Worm (Caenorhabditis elegans) whole organism, L3 larva: ENCODE measurements around the gene Y51H4A.941.

Experiments
- R02D3.7 ChIP-seq: fragments of 150-350 bp; optimal IDR thresholded peaks from 2 replicates; lab custom pipeline; 2014; ENCODE audit warnings: missing biosample characterization, missing genetic modification characterization
- ZK546.5 ChIP-seq: sonication (generic microtip); optimal IDR thresholded peaks from 2 replicates; lab custom pipeline; 2017; ENCODE audit warnings: missing biosample characterization, missing genetic modification characterization
- aly-2 ChIP-seq: fragments of 150-350 bp; optimal IDR thresholded peaks from 2 replicates; lab custom pipeline; 2014; ENCODE audit warnings: missing biosample characterization, missing genetic modification characterization
- ama-1 ChIP-seq: fragments of 150-350 bp; optimal IDR thresholded peaks from 2 replicates; lab custom pipeline; 2018
- ceh-16 ChIP-seq: sonication (generic microtip); optimal IDR thresholded peaks from 2 replicates; lab custom pipeline; 2017; ENCODE audit warnings: missing biosample characterization, missing genetic modification characterization
- ceh-28 ChIP-seq: fragments of 150-350 bp; optimal IDR thresholded peaks from 2 replicates; lab custom pipeline; 2014; ENCODE audit warnings: missing biosample characterization, missing genetic modification reagents, missing genetic modification characterization
- ceh-82 ChIP-seq: fragments of 150-350 bp; optimal IDR thresholded peaks from 2 replicates; lab custom pipeline; 2014; ENCODE audit warnings: missing biosample characterization, missing genetic modification characterization
- ceh-9 ChIP-seq: sonication (generic microtip); optimal IDR thresholded peaks from 2 replicates; lab custom pipeline; 2018; ENCODE audit warnings: missing biosample characterization, missing genetic modification characterization
- daf-12 ChIP-seq: fragments of 150-350 bp; optimal IDR thresholded peaks from 2 replicates; lab custom pipeline; 2014; ENCODE audit warnings: missing biosample characterization, missing genetic modification reagents, missing genetic modification characterization
- egl-27 ChIP-seq: sonication (generic microtip); optimal IDR thresholded peaks from 4 replicates; lab custom pipeline; 2017; ENCODE audit warnings: missing biosample characterization, missing genetic modification reagents, missing genetic modification characterization
- egl-5 ChIP-seq: fragments of 150-350 bp; optimal IDR thresholded peaks from 2 replicates; lab custom pipeline; 2017; ENCODE audit warnings: missing biosample characterization, missing genetic modification reagents, missing genetic modification characterization, inconsistent platforms
- elt-1 ChIP-seq: fragments of 150-350 bp; optimal IDR thresholded peaks from 2 replicates; lab custom pipeline; 2014; ENCODE audit warnings: missing biosample characterization, missing genetic modification characterization
- elt-2 ChIP-seq: sonication (generic microtip); optimal IDR thresholded peaks from 2 replicates; lab custom pipeline; 2016; ENCODE audit warnings: missing genetic modification reagents, mild to moderate bottlenecking, missing genetic modification characterization, missing compliant biosample characterization
- elt-3 ChIP-seq, 3 experiments: fragments of 150-350 bp in 1 of 3; sonication (generic microtip) in 2 of 3; optimal IDR thresholded peaks; 2 replicates in 2 of 3; 4 replicates in 1 of 3; lab custom pipeline; 2014 to 2017; ENCODE audit warnings: missing biosample characterization in 3 of 3, missing genetic modification characterization in 3 of 3
- eor-1 ChIP-seq, 2 experiments: fragments of 150-350 bp; optimal IDR thresholded peaks; 2 replicates each; lab custom pipeline; 2014 to 2018; ENCODE audit warnings: missing biosample characterization in 2 of 2, missing genetic modification characterization in 2 of 2
- fkh-10 ChIP-seq: sonication (generic microtip); optimal IDR thresholded peaks from 2 replicates; lab custom pipeline; 2017; ENCODE audit warnings: missing biosample characterization, missing genetic modification reagents, missing genetic modification characterization
- fkh-2 ChIP-seq: fragments of 150-350 bp; optimal IDR thresholded peaks from 2 replicates; lab custom pipeline; 2014; ENCODE audit warnings: missing biosample characterization, missing genetic modification reagents, missing genetic modification characterization
- hmg-11 ChIP-seq: sonication (generic microtip); optimal IDR thresholded peaks from 2 replicates; lab custom pipeline; 2016; ENCODE audit warnings: missing genetic modification characterization, missing compliant biosample characterization
- lin-15B ChIP-seq: fragments of 150-350 bp; optimal IDR thresholded peaks from 2 replicates; lab custom pipeline; 2014; ENCODE audit warnings: missing biosample characterization, missing genetic modification characterization
- lin-39 ChIP-seq: fragments of 150-350 bp; optimal IDR thresholded peaks from 2 replicates; lab custom pipeline; 2018; ENCODE audit warnings: missing biosample characterization, missing genetic modification reagents, missing genetic modification characterization
- lsy-12 ChIP-seq: sonication (generic microtip); optimal IDR thresholded peaks from 2 replicates; lab custom pipeline; 2016; ENCODE audit warnings: mild to moderate bottlenecking, missing genetic modification characterization, missing compliant biosample characterization
- mdl-1 ChIP-seq: fragments of 150-350 bp; optimal IDR thresholded peaks from 2 replicates; lab custom pipeline; 2014; ENCODE audit warnings: missing biosample characterization, missing genetic modification characterization
- mml-1 ChIP-seq: fragments of 150-350 bp; sonication (generic microtip); optimal IDR thresholded peaks from 3 replicates; lab custom pipeline; 2014; ENCODE audit warnings: missing biosample characterization, missing genetic modification characterization
- nhr-12 ChIP-seq: fragments of 150-350 bp; optimal IDR thresholded peaks from 2 replicates; lab custom pipeline; 2014; ENCODE audit warnings: missing biosample characterization, missing genetic modification characterization
- nhr-23 ChIP-seq: fragments of 150-350 bp; optimal IDR thresholded peaks from 2 replicates; lab custom pipeline; 2014; ENCODE audit warnings: missing biosample characterization, missing genetic modification reagents, missing genetic modification characterization
- nhr-237 ChIP-seq: fragments of 150-350 bp; optimal IDR thresholded peaks from 2 replicates; lab custom pipeline; 2014; ENCODE audit warnings: missing biosample characterization, missing genetic modification characterization
- nhr-25 ChIP-seq: sonication (generic microtip); optimal IDR thresholded peaks from 2 replicates; lab custom pipeline; 2017; ENCODE audit warnings: missing biosample characterization, missing genetic modification characterization
- nhr-28 ChIP-seq: fragments of 150-350 bp; optimal IDR thresholded peaks from 2 replicates; lab custom pipeline; 2014; ENCODE audit warnings: missing biosample characterization, missing genetic modification characterization
- nhr-43 ChIP-seq: sonication (generic microtip); optimal IDR thresholded peaks from 2 replicates; lab custom pipeline; 2016; ENCODE audit warnings: mild to moderate bottlenecking, missing genetic modification characterization, missing compliant biosample characterization; ENCODE audit not compliant: poor library complexity, severe bottlenecking
- nhr-67 ChIP-seq: fragments of 150-350 bp; optimal IDR thresholded peaks from 2 replicates; lab custom pipeline; 2014; ENCODE audit warnings: missing biosample characterization, missing genetic modification characterization
- nhr-76 ChIP-seq: fragments of 150-350 bp; sonication (generic microtip); optimal IDR thresholded peaks from 5 replicates; lab custom pipeline; 2014; ENCODE audit warnings: missing biosample characterization, missing genetic modification characterization
- nhr-77 ChIP-seq: fragments of 150-350 bp; optimal IDR thresholded peaks from 2 replicates; lab custom pipeline; 2014; ENCODE audit warnings: missing biosample characterization, missing genetic modification characterization
- pha-4 ChIP-seq: fragments of 150-350 bp; optimal IDR thresholded peaks from 2 replicates; lab custom pipeline; 2014; ENCODE audit warnings: missing biosample characterization, missing genetic modification reagents, missing genetic modification characterization
- pqm-1 ChIP-seq: fragments of 150-350 bp; optimal IDR thresholded peaks from 2 replicates; lab custom pipeline; 2017; ENCODE audit warnings: missing biosample characterization, missing genetic modification characterization, inconsistent platforms
- sea-2 ChIP-seq: fragments of 150-350 bp; sonication (generic microtip); optimal IDR thresholded peaks from 4 replicates; lab custom pipeline; 2014; ENCODE audit warnings: missing biosample characterization, missing genetic modification reagents, missing genetic modification characterization
- skn-1 ChIP-seq: fragments of 150-350 bp; optimal IDR thresholded peaks from 2 replicates; lab custom pipeline; 2014; ENCODE audit warnings: missing biosample characterization, missing genetic modification characterization
- snpc-4 ChIP-seq: fragments of 150-350 bp; optimal IDR thresholded peaks from 2 replicates; lab custom pipeline; 2014; ENCODE audit warnings: missing biosample characterization, missing genetic modification characterization
- tbx-2 ChIP-seq: sonication (generic microtip); optimal IDR thresholded peaks from 2 replicates; lab custom pipeline; 2016; ENCODE audit warnings: mild to moderate bottlenecking, missing genetic modification characterization, missing compliant biosample characterization
- unc-39 ChIP-seq: sonication (generic microtip); optimal IDR thresholded peaks from 4 replicates; lab custom pipeline; 2017; ENCODE audit warnings: missing biosample characterization, missing genetic modification characterization
- zag-1 ChIP-seq: fragments of 150-350 bp; optimal IDR thresholded peaks from 2 replicates; lab custom pipeline; 2014; ENCODE audit warnings: missing biosample characterization, missing genetic modification characterization
- ztf-11 ChIP-seq: fragments of 150-350 bp; optimal IDR thresholded peaks from 2 replicates; lab custom pipeline; 2014; ENCODE audit warnings: missing biosample characterization, missing genetic modification characterization
- ztf-4 ChIP-seq: fragments of 150-350 bp; optimal IDR thresholded peaks from 2 replicates; lab custom pipeline; 2014; ENCODE audit warnings: missing biosample characterization, missing genetic modification characterization

Gene Y51H4A.941

ce11 chrIV:16720412-16720811, 25.9 kb upstream of the Y51H4A.941 start, which contains the start of gene Y51H4A.22:
Gene Y51H4A.22, plus strand, starts transcription at chrIV:16720712.
- TF ChIP-seq fkh-10 (GFP tag; lab: Kevin White, UChicago) (no peak), ceh-9 (no peak), R02D3.7 (tag; lab: Kevin White, UChicago) (no peak), zag-1 (tag; lab: Kevin White, UChicago) (no peak), skn-1 (tag; lab: Kevin White, UChicago) (no peak), tbx-2 (tag; lab: Kevin White, UChicago) (no peak), ztf-11 (tag; lab: Kevin White, UChicago) (no peak), nhr-23 (tag; lab: Kevin White, UChicago) (no peak), pha-4 (tag; lab: Kevin White, UChicago) (no peak), eor-1 (tag; optimal IDR thresholded peaks at IDR 0.05; lab: Kevin White, UChicago) (no peak)
- TF ChIP-seq, all 47 proteins: peak for 0

- TF ChIP-seq pqm-1 (no peak), skn-1 (tag; lab: Kevin White, UChicago) (no peak), eor-1 (tag; optimal IDR thresholded peaks at IDR 0.05; lab: Kevin White, UChicago) (no peak), unc-39 (no peak), ZK546.5 (tag; lab: Kevin White, UChicago) (no peak), nhr-237 (no peak), nhr-76 (tag; lab: Kevin White, UChicago) (no peak), R02D3.7 (tag; lab: Kevin White, UChicago) (no peak), nhr-12 (tag; lab: Kevin White, UChicago) (no peak), ceh-82 (no peak), ceh-28 (tag; lab: Kevin White, UChicago) (no peak), daf-12 (tag; lab: Kevin White, UChicago) (no peak), lin-39 (tag; lab: Kevin White, UChicago) (no peak), nhr-43 (tag; lab: Kevin White, UChicago) (no peak), zag-1 (tag; lab: Kevin White, UChicago) (no peak)
- TF ChIP-seq, all 47 proteins: peak for 0
These were observed 24.2 kb upstream of the Y51H4A.941 start for ce11 chrIV:16718651-16719050.

- TF ChIP-seq zag-1 (tag; lab: Kevin White, UChicago): no peak
- no peak for TF ChIP-seq ceh-16 (tag; lab: Kevin White, UChicago)
- TF ChIP-seq nhr-23 (tag; lab: Kevin White, UChicago): no peak
- TF ChIP-seq nhr-25: no peak
- no peak for TF ChIP-seq nhr-77 (tag; lab: Kevin White, UChicago)
- no peak for TF ChIP-seq eor-1 (tag; optimal IDR thresholded peaks at IDR 0.05; lab: Kevin White, UChicago)
- no peak for TF ChIP-seq elt-3 (tag; optimal IDR thresholded peaks at IDR 0.05; lab: Kevin White, UChicago)
- TF ChIP-seq mdl-1 (tag; lab: Kevin White, UChicago): no peak
- TF ChIP-seq nhr-28 (tag; lab: Kevin White, UChicago): no peak
These were observed 15.8 kb upstream of the Y51H4A.941 start for ce11 chrIV:16710312-16710711.

ce11 chrIV:16709713-16710112, 15.2 kb upstream of the Y51H4A.941 start:
- no peak for TF ChIP-seq elt-3 (tag; optimal IDR thresholded peaks at IDR 0.05; lab: Kevin White, UChicago)
- no peak for TF ChIP-seq nhr-237
- TF ChIP-seq egl-27 (tag; lab: Kevin White, UChicago): no peak
- no peak for TF ChIP-seq ceh-82
- TF ChIP-seq lin-39 (tag; lab: Kevin White, UChicago): no peak
- TF ChIP-seq fkh-2 (tag; lab: Kevin White, UChicago): no peak
- TF ChIP-seq nhr-25: no peak
- no peak for TF ChIP-seq nhr-12 (tag; lab: Kevin White, UChicago)
- no peak for TF ChIP-seq ceh-16 (tag; lab: Kevin White, UChicago)
- TF ChIP-seq tbx-2 (tag; lab: Kevin White, UChicago): no peak
- no peak for TF ChIP-seq nhr-77 (tag; lab: Kevin White, UChicago)
- no peak for TF ChIP-seq mml-1
- no peak for TF ChIP-seq nhr-76 (tag; lab: Kevin White, UChicago)
- no peak for TF ChIP-seq skn-1 (tag; lab: Kevin White, UChicago)
- TF ChIP-seq ama-1 (lab: Kevin White, UChicago): no peak
- no peak for TF ChIP-seq daf-12 (tag; lab: Kevin White, UChicago)
- TF ChIP-seq nhr-23 (tag; lab: Kevin White, UChicago): no peak
- no peak for TF ChIP-seq ceh-28 (tag; lab: Kevin White, UChicago)
- no peak for TF ChIP-seq eor-1 (tag; optimal IDR thresholded peaks at IDR 0.05; lab: Kevin White, UChicago)

- no peak for TF ChIP-seq lin-39 (tag; lab: Kevin White, UChicago)
- no peak for TF ChIP-seq egl-5 (tag; lab: Kevin White, UChicago)
- no peak for TF ChIP-seq snpc-4 (tag; lab: Kevin White, UChicago)
- no peak for TF ChIP-seq elt-2 (tag; lab: Kevin White, UChicago)
- no peak for TF ChIP-seq fkh-2 (tag; lab: Kevin White, UChicago)
- TF ChIP-seq lin-15B (tag; lab: Kevin White, UChicago): no peak
- no peak for TF ChIP-seq nhr-67
- TF ChIP-seq eor-1 (tag; optimal IDR thresholded peaks at IDR 0.05; lab: Kevin White, UChicago): no peak
- no peak for TF ChIP-seq egl-27 (tag; lab: Kevin White, UChicago)
- no peak for TF ChIP-seq elt-1 (tag; lab: Kevin White, UChicago)
- TF ChIP-seq ceh-9: no peak
- TF ChIP-seq lsy-12 (tag; lab: Kevin White, UChicago): no peak
- no peak for TF ChIP-seq zag-1 (tag; lab: Kevin White, UChicago)
- TF ChIP-seq ztf-4 (tag; lab: Kevin White, UChicago): no peak
- no peak for TF ChIP-seq nhr-76 (tag; lab: Kevin White, UChicago)
- TF ChIP-seq fkh-10 (GFP tag; lab: Kevin White, UChicago): no peak
- TF ChIP-seq sea-2: no peak
- TF ChIP-seq hmg-11 (tag; lab: Kevin White, UChicago): no peak
- TF ChIP-seq aly-2: no peak
- no peak for TF ChIP-seq mdl-1 (tag; lab: Kevin White, UChicago)
These were observed 12.5 kb upstream of the Y51H4A.941 start for ce11 chrIV:16706950-16707349.
